Fruit fly (Drosophila melanogaster): ENCODE measurements around the gene Mon1.

DNA sequence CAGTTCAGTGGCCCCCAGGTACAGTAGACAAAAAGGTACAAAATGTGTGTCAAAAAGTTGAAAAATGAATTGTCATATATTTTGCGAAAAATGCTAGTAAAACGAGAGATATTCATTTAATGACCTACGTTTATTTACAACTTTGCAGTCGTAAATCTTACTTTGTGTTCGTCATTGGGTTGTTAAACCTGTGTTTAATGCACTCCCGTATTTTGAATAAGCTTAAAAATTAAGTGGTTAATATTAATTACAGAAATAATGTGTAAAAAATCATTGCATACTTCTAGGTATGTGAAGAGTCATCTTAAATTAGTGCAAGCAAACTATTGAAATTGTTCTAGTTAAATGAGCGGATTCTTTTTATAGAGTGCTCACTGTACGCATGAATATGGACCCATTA lies 38.1 kb downstream of the Mon1 start:
- TF ChIP-seq Dfd (GFP tag; optimal IDR thresholded peaks at IDR 0.05) (no peak), Hr78 (GFP tag; optimal IDR thresholded peaks at IDR 0.05) (no peak), Rel (GFP tag; optimal IDR thresholded peaks at IDR 0.05) (no peak), Rel (tag; optimal IDR thresholded peaks at IDR 0.05) (no peak), pan (optimal IDR thresholded peaks at IDR 0.05) (no peak), h (GFP tag; optimal IDR thresholded peaks at IDR 0.05) (no peak), usp (GFP tag; optimal IDR thresholded peaks at IDR 0.05) (no peak), Myc (optimal IDR thresholded peaks at IDR 0.05) (no peak), lola (GFP tag; optimal IDR thresholded peaks at IDR 0.05) (no peak), HLH106 (tag; optimal IDR thresholded peaks at IDR 0.05) (peak; percentile 14), brk (GFP tag; optimal IDR thresholded peaks at IDR 0.05) (no peak), fru (GFP tag; optimal IDR thresholded peaks at IDR 0.05) (no peak), dmrt93B (GFP tag; optimal IDR thresholded peaks at IDR 0.05) (no peak), woc (GFP tag; optimal IDR thresholded peaks at IDR 0.05) (no peak)

Measured in whole organism, wandering third instar larva.